Worm (Caenorhabditis elegans): Measurements from ENCODE around the gene pab-2.

- TF ChIP-seq lsy-2 (tag; optimal IDR thresholded peaks at IDR 0.05): no peak
- no peak for TF ChIP-seq tbx-8 (GFP tag; optimal IDR thresholded peaks at IDR 0.05)
- no peak for TF ChIP-seq nhr-28 (tag; optimal IDR thresholded peaks at IDR 0.05)
- no peak for TF ChIP-seq unc-62 (GFP tag; optimal IDR thresholded peaks at IDR 0.05)
- TF ChIP-seq sptf-1 (tag; optimal IDR thresholded peaks at IDR 0.05): no peak
- no peak for TF ChIP-seq ztf-11 (tag; optimal IDR thresholded peaks at IDR 0.05)
- TF ChIP-seq snpc-4 (tag; optimal IDR thresholded peaks at IDR 0.05): no peak
- TF ChIP-seq M03D4.4 (tag; optimal IDR thresholded peaks at IDR 0.05): no peak
- no peak for TF ChIP-seq flh-1 (GFP tag; optimal IDR thresholded peaks at IDR 0.05)
- TF ChIP-seq nhr-2 (tag; optimal IDR thresholded peaks at IDR 0.05): no peak
- TF ChIP-seq nhr-237 (tag; optimal IDR thresholded peaks at IDR 0.05): no peak
- no peak for TF ChIP-seq hlh-1 (tag; optimal IDR thresholded peaks at IDR 0.05)
- TF ChIP-seq ceh-39 (tag; optimal IDR thresholded peaks at IDR 0.05): no peak
Measured at ce11 chrX:13503839-13504238, 23.4 kb downstream of the pab-2 start.
